Fruit fly (Drosophila melanogaster) Kc167 (cell line): ENCODE measurements around the gene CG12116.

Source experiments
- Myc ChIP-seq: fragments of >200 bp; optimal IDR thresholded peaks from 2 replicates; lab custom pipeline; 2017; ENCODE audit warnings: missing external identifiers
- Sin3A ChIP-seq: fragments of >200 bp; optimal IDR thresholded peaks from 2 replicates; lab custom pipeline; 2018; ENCODE audit warnings: missing external identifiers
- h ChIP-seq: fragments of >200 bp; optimal IDR thresholded peaks from 3 replicates; lab custom pipeline; 2018; ENCODE audit warnings: missing external identifiers
- psq ChIP-seq: fragments of >200 bp; optimal IDR thresholded peaks from 2 replicates; lab custom pipeline; 2017; ENCODE audit warnings: missing external identifiers

dm6 chrX:8470588-8470987 is 1.8 kb upstream of the CG12116 start, which contains the start of gene Cp7Fa:
- TF ChIP-seq psq (no peak), h (lab: Kevin White, UChicago) (no peak), Sin3A (lab: Kevin White, UChicago) (no peak), Myc (lab: Kevin White, UChicago) (no peak)
